Fruit fly (Drosophila melanogaster) whole organism, embryonic: Measurements from ENCODE around the gene MESK4.

Source experiments
- Atf6 ChIP-seq: fragments of 200-800 bp; sonication (Bioruptor generic); IDR thresholded peaks from 2 replicates; pipeline ENCODE4 v1.3.6; 2022; ENCODE audit warnings: missing biosample characterization, missing genetic modification characterization
- CG11723 ChIP-seq: fragments of 200-800 bp; sonication (Bioruptor generic); optimal IDR thresholded peaks from 2 replicates; lab custom pipeline; 2017; ENCODE audit warnings: missing biosample characterization, mild to moderate bottlenecking, missing genetic modification characterization
- CG12769 ChIP-seq: fragments of 200-800 bp; sonication (Bioruptor generic); optimal IDR thresholded peaks from 2 replicates; lab custom pipeline; 2019; ENCODE audit warnings: missing biosample characterization, mild to moderate bottlenecking, missing genetic modification characterization, moderate library complexity
- CG13894 ChIP-seq: fragments of 200-800 bp; sonication (Bioruptor generic); optimal IDR thresholded peaks from 3 replicates; lab custom pipeline; 2018; ENCODE audit warnings: missing biosample characterization, mild to moderate bottlenecking, missing genetic modification characterization, moderate library complexity
- CG14050 ChIP-seq: fragments of 200-800 bp; sonication (Bioruptor generic); IDR thresholded peaks from 3 replicates; pipeline ENCODE4 v1.3.6; 2022; ENCODE audit warnings: missing biosample characterization, missing genetic modification characterization
- CG14965 ChIP-seq: fragments of 200-800 bp; sonication (Bioruptor generic); optimal IDR thresholded peaks from 2 replicates; lab custom pipeline; 2016; ENCODE audit warnings: missing biosample characterization, missing genetic modification characterization, borderline replicate concordance
- CG16863 ChIP-seq: fragments of 200-800 bp; sonication (Bioruptor generic); optimal IDR thresholded peaks from 3 replicates; lab custom pipeline; 2016; ENCODE audit warnings: missing biosample characterization, missing genetic modification characterization
- CG1792 ChIP-seq: fragments of 200-800 bp; sonication (Bioruptor generic); optimal IDR thresholded peaks from 2 replicates; lab custom pipeline; 2016; ENCODE audit warnings: missing biosample characterization, missing genetic modification characterization
- CG2875 ChIP-seq: fragments of 200-800 bp; sonication (Bioruptor generic); optimal IDR thresholded peaks from 2 replicates; lab custom pipeline; 2017; ENCODE audit warnings: missing biosample characterization, mild to moderate bottlenecking, missing genetic modification characterization, missing genetic modification reagents
- CG30020 ChIP-seq: fragments of 200-800 bp; optimal IDR thresholded peaks from 2 replicates; lab custom pipeline; 2019; ENCODE audit warnings: missing biosample characterization, mild to moderate bottlenecking, missing genetic modification characterization, moderate library complexity
- CG3065 ChIP-seq: fragments of 200-800 bp; sonication (Bioruptor generic); optimal IDR thresholded peaks from 2 replicates; lab custom pipeline; 2016; ENCODE audit warnings: missing biosample characterization, missing genetic modification characterization
- CG3163 ChIP-seq: fragments of 200-800 bp; sonication (Bioruptor generic); optimal IDR thresholded peaks from 3 replicates; lab custom pipeline; 2016; ENCODE audit warnings: missing biosample characterization, missing genetic modification characterization
- CG9727 ChIP-seq: fragments of 200-800 bp; sonication (Bioruptor generic); optimal IDR thresholded peaks from 3 replicates; lab custom pipeline; 2017; ENCODE audit warnings: missing biosample characterization, mild to moderate bottlenecking, missing genetic modification characterization
- Chrac-16 ChIP-seq: fragments of 200-800 bp; sonication (Bioruptor generic); optimal IDR thresholded peaks from 3 replicates; lab custom pipeline; 2016; ENCODE audit warnings: missing biosample characterization, missing genetic modification characterization
- CkIIα-i1 ChIP-seq: fragments of 200-800 bp; sonication (Bioruptor generic); IDR thresholded peaks from 2 replicates; pipeline ENCODE4 v1.3.6; 2022; ENCODE audit warnings: missing biosample characterization, missing genetic modification characterization
- D19B ChIP-seq: fragments of 200-800 bp; sonication (Bioruptor generic); optimal IDR thresholded peaks from 2 replicates; lab custom pipeline; 2017; ENCODE audit warnings: missing biosample characterization, mild to moderate bottlenecking, missing genetic modification characterization
- Elba2 ChIP-seq: fragments of 200-800 bp; sonication (Bioruptor generic); optimal IDR thresholded peaks from 3 replicates; lab custom pipeline; 2016; ENCODE audit warnings: missing biosample characterization, missing genetic modification characterization
- Fer1 ChIP-seq: fragments of 200-800 bp; sonication (Bioruptor generic); optimal IDR thresholded peaks from 2 replicates; lab custom pipeline; 2017; ENCODE audit warnings: missing biosample characterization, mild to moderate bottlenecking, missing genetic modification characterization
- Hmx ChIP-seq: fragments of 200-800 bp; sonication (Bioruptor generic); optimal IDR thresholded peaks from 2 replicates; lab custom pipeline; 2016; ENCODE audit warnings: missing biosample characterization, missing genetic modification characterization
- Jarid2 ChIP-seq: fragments of 200-800 bp; sonication (Bioruptor generic); optimal IDR thresholded peaks from 3 replicates; lab custom pipeline; 2017; ENCODE audit warnings: mild to moderate bottlenecking, missing biosample characterization, missing genetic modification reagents, missing genetic modification characterization
- Med ChIP-seq: fragments of 200-800 bp; sonication (Bioruptor generic); peaks from one replicate; lab custom pipeline; 2016; ENCODE audit warnings: missing biosample characterization, missing genetic modification characterization, mild to moderate bottlenecking, inconsistent platforms, moderate library complexity
- NC2β ChIP-seq: fragments of 200-800 bp; sonication (Bioruptor generic); optimal IDR thresholded peaks from 2 replicates; lab custom pipeline; 2016; ENCODE audit warnings: missing biosample characterization, missing genetic modification characterization
- Nf-YC ChIP-seq: fragments of 200-800 bp; optimal IDR thresholded peaks from 3 replicates; lab custom pipeline; 2019; ENCODE audit warnings: missing biosample characterization, mild to moderate bottlenecking, missing genetic modification characterization, moderate library complexity
- Ptx1 ChIP-seq: fragments of 200-800 bp; sonication (Bioruptor generic); IDR thresholded peaks from 2 replicates; pipeline ENCODE4 v1.3.6; 2022; ENCODE audit warnings: missing biosample characterization, missing genetic modification characterization
- Xrp1 ChIP-seq: fragments of 200-800 bp; sonication (Bioruptor generic); IDR thresholded peaks from 2 replicates; pipeline ENCODE4 v1.3.6; 2022; ENCODE audit warnings: missing biosample characterization, missing genetic modification characterization
- abd-A ChIP-seq: fragments of 200-800 bp; sonication (Bioruptor generic); optimal IDR thresholded peaks from 3 replicates; lab custom pipeline; 2019; ENCODE audit warnings: missing biosample characterization, mild to moderate bottlenecking, missing genetic modification characterization, moderate library complexity
- amos ChIP-seq: fragments of 200-800 bp; sonication (Bioruptor generic); IDR thresholded peaks from 2 replicates; pipeline ENCODE4 v1.3.6; 2022; ENCODE audit warnings: missing biosample characterization, missing genetic modification characterization; ENCODE audit not compliant: partially characterized antibody
- ase ChIP-seq: fragments of 200-800 bp; sonication (Bioruptor generic); IDR thresholded peaks from 3 replicates; pipeline ENCODE4 v1.3.6; 2022; ENCODE audit warnings: missing biosample characterization, missing genetic modification characterization
- btn ChIP-seq: fragments of 200-800 bp; sonication (Bioruptor generic); optimal IDR thresholded peaks from 2 replicates; lab custom pipeline; 2016; ENCODE audit warnings: missing biosample characterization, missing genetic modification characterization
- cas ChIP-seq: fragments of 200-800 bp; sonication (Bioruptor generic); IDR thresholded peaks from 2 replicates; pipeline ENCODE4 v1.3.6; 2022; ENCODE audit warnings: missing biosample characterization, missing genetic modification characterization
- chif ChIP-seq, 2 experiments: fragments of 200-800 bp; sonication (Bioruptor generic); optimal IDR thresholded peaks; 3 replicates each; lab custom pipeline; 2016; ENCODE audit warnings: missing biosample characterization in 2 of 2, missing genetic modification characterization in 2 of 2
- chinmo ChIP-seq: fragments of 200-800 bp; sonication (Bioruptor generic); IDR thresholded peaks from 4 replicates; pipeline ENCODE4 v1.3.6; 2022; ENCODE audit warnings: missing biosample characterization, missing genetic modification characterization; ENCODE audit not compliant: partially characterized antibody
- crc ChIP-seq: fragments of 200-800 bp; sonication (Bioruptor generic); optimal IDR thresholded peaks from 2 replicates; lab custom pipeline; 2016; ENCODE audit warnings: missing biosample characterization, missing genetic modification characterization
- crp ChIP-seq, 2 experiments: fragments of 200-800 bp; sonication (Bioruptor generic); optimal IDR thresholded peaks; 2 replicates in 1 of 2; 3 replicates in 1 of 2; lab custom pipeline; 2017; ENCODE audit warnings: missing biosample characterization in 2 of 2, missing genetic modification characterization in 2 of 2, mild to moderate bottlenecking in 1 of 2, moderate library complexity in 1 of 2
- dati ChIP-seq: fragments of 200-800 bp; sonication (Bioruptor generic); IDR thresholded peaks from 2 replicates; pipeline ENCODE4 v1.3.6; 2022; ENCODE audit warnings: missing biosample characterization, missing genetic modification characterization
- dm ChIP-seq: fragments of 200-800 bp; sonication (Bioruptor generic); optimal IDR thresholded peaks from 3 replicates; lab custom pipeline; 2016; ENCODE audit warnings: missing biosample characterization, missing genetic modification characterization
- dmrt11E ChIP-seq: fragments of 200-800 bp; sonication (Bioruptor generic); optimal IDR thresholded peaks from 3 replicates; lab custom pipeline; 2018; ENCODE audit warnings: missing biosample characterization, mild to moderate bottlenecking, missing genetic modification characterization, moderate library complexity
- dysf ChIP-seq: fragments of 200-800 bp; sonication (Bioruptor generic); IDR thresholded peaks from 3 replicates; pipeline ENCODE4 v1.3.6; 2022; ENCODE audit warnings: missing biosample characterization, missing genetic modification characterization
- fd3F ChIP-seq: fragments of 200-800 bp; sonication (Bioruptor generic); optimal IDR thresholded peaks from 2 replicates; lab custom pipeline; 2018; ENCODE audit warnings: missing biosample characterization, mild to moderate bottlenecking, missing genetic modification characterization, moderate library complexity
- gfzf ChIP-seq: fragments of 200-800 bp; sonication (Bioruptor generic); optimal IDR thresholded peaks from 2 replicates; lab custom pipeline; 2016; ENCODE audit warnings: missing biosample characterization, mild to moderate bottlenecking, missing genetic modification characterization, moderate library complexity
- inv ChIP-seq: fragments of 200-800 bp; sonication (Bioruptor generic); IDR thresholded peaks from 2 replicates; pipeline ENCODE4 v1.3.6; 2022; ENCODE audit warnings: missing biosample characterization, missing genetic modification characterization; ENCODE audit not compliant: partially characterized antibody
- kay ChIP-seq: fragments of 200-800 bp; sonication (Bioruptor generic); optimal IDR thresholded peaks from 2 replicates; lab custom pipeline; 2016; ENCODE audit warnings: missing biosample characterization, missing genetic modification characterization
- ken ChIP-seq: fragments of 200-800 bp; sonication (Bioruptor generic); IDR thresholded peaks from 3 replicates; pipeline ENCODE4 v1.3.6; 2022; ENCODE audit warnings: missing biosample characterization, missing genetic modification characterization
- knrl ChIP-seq: fragments of 200-800 bp; sonication (Bioruptor generic); IDR thresholded peaks from 3 replicates; pipeline ENCODE4 v1.3.6; 2022; ENCODE audit warnings: missing biosample characterization, missing genetic modification characterization; ENCODE audit not compliant: partially characterized antibody
- maf-S ChIP-seq: fragments of 200-800 bp; sonication (Bioruptor generic); optimal IDR thresholded peaks from 2 replicates; lab custom pipeline; 2016; ENCODE audit warnings: missing biosample characterization, missing genetic modification characterization
- nmo ChIP-seq: fragments of 200-800 bp; sonication (Bioruptor generic); optimal IDR thresholded peaks from 2 replicates; lab custom pipeline; 2018; ENCODE audit warnings: missing biosample characterization, mild to moderate bottlenecking, missing genetic modification characterization, moderate library complexity
- org-1 ChIP-seq: fragments of 200-800 bp; sonication (Bioruptor generic); optimal IDR thresholded peaks from 2 replicates; lab custom pipeline; 2017; ENCODE audit warnings: missing biosample characterization, missing genetic modification characterization
- pzg ChIP-seq: fragments of 200-800 bp; sonication (Bioruptor generic); optimal IDR thresholded peaks from 3 replicates; lab custom pipeline; 2018; ENCODE audit warnings: missing biosample characterization, mild to moderate bottlenecking, missing genetic modification characterization, moderate library complexity
- ranshi ChIP-seq: fragments of 200-800 bp; sonication (Bioruptor generic); IDR thresholded peaks from 2 replicates; pipeline ENCODE4 v1.3.6; 2022; ENCODE audit warnings: missing biosample characterization, missing genetic modification characterization
- slou ChIP-seq: fragments of 200-800 bp; sonication (Bioruptor generic); optimal IDR thresholded peaks from 3 replicates; lab custom pipeline; 2016; ENCODE audit warnings: missing biosample characterization, missing genetic modification characterization
- usp ChIP-seq: fragments of >200 bp; optimal IDR thresholded peaks from 2 replicates; lab custom pipeline; 2017; ENCODE audit warnings: missing biosample characterization, missing genetic modification characterization

The MESK4 gene

DNA sequence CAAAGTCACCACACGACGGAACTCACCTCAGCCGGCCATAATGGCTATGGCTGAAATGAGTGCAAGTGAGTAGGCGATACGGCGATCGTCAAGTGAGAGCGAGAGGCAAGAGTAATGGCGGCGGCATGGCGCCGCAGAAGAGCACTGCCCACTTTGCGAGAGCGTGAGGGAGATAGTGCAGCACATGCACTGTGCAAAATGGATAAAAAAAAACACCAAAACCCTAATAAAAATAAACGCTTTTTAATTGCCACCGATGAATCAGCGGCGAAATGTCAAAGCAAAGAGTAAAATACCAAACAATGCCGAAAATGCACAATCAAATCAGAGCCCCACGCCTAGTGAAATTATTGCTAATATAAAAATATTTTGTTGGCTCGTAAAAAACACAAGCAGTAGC, 39.9 kb upstream of the MESK4 start (continued):
- TF ChIP-seq CG13894 (tag; lab: Kevin White, UChicago) = no peak
- no peak for TF ChIP-seq kay
- TF ChIP-seq CG30020 (tag; lab: Kevin White, UChicago) = no peak
- TF ChIP-seq CG3065 (GFP tag; lab: Kevin White, UChicago) = no peak
- TF ChIP-seq ranshi (GFP tag; lab: Robert Waterston, UW) = no peak
- TF ChIP-seq pzg = no peak
- TF ChIP-seq knrl (GFP tag; lab: Robert Waterston, UW) = 0 out of 3 replicates have a peak, but pooled peaks have one; percentile 28
- no peak for TF ChIP-seq btn (GFP tag; lab: Kevin White, UChicago)
- no peak for TF ChIP-seq crp (GFP tag; optimal IDR thresholded peaks at IDR 0.05; lab: Kevin White, UChicago)
- peak; percentile 94 for TF ChIP-seq Med
- no peak for TF ChIP-seq Atf6 (GFP tag; lab: Robert Waterston, UW)
- peak; percentile 70; the same call in 2 of the 4 replicates for TF ChIP-seq chinmo (GFP tag; lab: Robert Waterston, UW)
- TF ChIP-seq NC2β (GFP tag; lab: Kevin White, UChicago) = no peak
- no peak for TF ChIP-seq slou (GFP tag; lab: Kevin White, UChicago)
- TF ChIP-seq chif (GFP tag; optimal IDR thresholded peaks at IDR 0.05; lab: Kevin White, UChicago) = no peak
- no peak for TF ChIP-seq Hmx (GFP tag; lab: Kevin White, UChicago)
- TF ChIP-seq maf-S = no peak
- no peak for TF ChIP-seq CG2875 (GFP tag; lab: Kevin White, UChicago)
- TF ChIP-seq dysf (GFP tag; lab: Robert Waterston, UW) = 0 out of 3 replicates have a peak, but pooled peaks have one; percentile 30
- TF ChIP-seq Chrac-16 (GFP tag; lab: Kevin White, UChicago) = peak; percentile 10
- no peak for TF ChIP-seq D19B
- no peak for TF ChIP-seq CkIIα-i1
- TF ChIP-seq gfzf = no peak
- TF ChIP-seq dm (GFP tag; lab: Kevin White, UChicago) = no peak
- no peak for TF ChIP-seq CG1792
- TF ChIP-seq dmrt11E (tag; lab: Kevin White, UChicago) = no peak
- no peak for TF ChIP-seq CG14965 (GFP tag; lab: Kevin White, UChicago)
- peak; percentile 59; the same call in 1 of the 3 replicates for TF ChIP-seq ken (GFP tag; lab: Robert Waterston, UW)
- TF ChIP-seq abd-A (tag; lab: Kevin White, UChicago) = peak; percentile 52
- TF ChIP-seq Xrp1 (GFP tag; lab: Robert Waterston, UW) = peak; percentile 32; the same call in 1 of the 2 replicates
- TF ChIP-seq CG12769 = no peak
- peak; percentile 25 for TF ChIP-seq CG16863 (GFP tag; lab: Kevin White, UChicago)
- TF ChIP-seq CG9727 (GFP tag; lab: Kevin White, UChicago) = no peak
- no peak for TF ChIP-seq CG11723 (GFP tag; lab: Kevin White, UChicago)
- no peak for TF ChIP-seq dati
- TF ChIP-seq fd3F (GFP tag; lab: Kevin White, UChicago) = no peak
- TF ChIP-seq Elba2 (GFP tag; lab: Kevin White, UChicago) = no peak
- TF ChIP-seq nmo = peak; percentile 59
- peak; percentile 4 for TF ChIP-seq CG3163 (GFP tag; lab: Kevin White, UChicago)
- TF ChIP-seq org-1 (GFP tag; lab: Kevin White, UChicago) = no peak
- no peak for TF ChIP-seq usp (GFP tag; lab: Kevin White, UChicago)
- TF ChIP-seq ase (GFP tag; lab: Robert Waterston, UW) = no peak
- TF ChIP-seq cas = no peak
- TF ChIP-seq Fer1 (GFP tag; lab: Kevin White, UChicago) = no peak
- peak; percentile 96 for TF ChIP-seq Nf-YC (tag; lab: Kevin White, UChicago)
- no peak for TF ChIP-seq CG14050
- no peak for TF ChIP-seq crc (GFP tag; lab: Kevin White, UChicago)
- TF ChIP-seq amos = peak; percentile 20; the same call in 1 of the 2 replicates
- no peak for TF ChIP-seq Jarid2 (GFP tag; lab: Kevin White, UChicago)
- TF ChIP-seq inv = no peak
- TF ChIP-seq Ptx1 (GFP tag; lab: Robert Waterston, UW) = peak; percentile 48
